Worm (Caenorhabditis elegans) whole organism, L4/young adult: ENCODE results near the gene dpy-10.

ENCODE experiments used
- W03F9.2 ChIP-seq: fragments of 150-350 bp; optimal IDR thresholded peaks from 2 replicates; lab custom pipeline; 2014; ENCODE audit warnings: missing biosample characterization, missing genetic modification characterization
- dao-5 ChIP-seq: sonication (generic microtip); optimal IDR thresholded peaks from 2 replicates; lab custom pipeline; 2016; ENCODE audit warnings: missing genotype, missing genetic modification characterization, moderate library complexity, missing compliant biosample characterization

DNA sequence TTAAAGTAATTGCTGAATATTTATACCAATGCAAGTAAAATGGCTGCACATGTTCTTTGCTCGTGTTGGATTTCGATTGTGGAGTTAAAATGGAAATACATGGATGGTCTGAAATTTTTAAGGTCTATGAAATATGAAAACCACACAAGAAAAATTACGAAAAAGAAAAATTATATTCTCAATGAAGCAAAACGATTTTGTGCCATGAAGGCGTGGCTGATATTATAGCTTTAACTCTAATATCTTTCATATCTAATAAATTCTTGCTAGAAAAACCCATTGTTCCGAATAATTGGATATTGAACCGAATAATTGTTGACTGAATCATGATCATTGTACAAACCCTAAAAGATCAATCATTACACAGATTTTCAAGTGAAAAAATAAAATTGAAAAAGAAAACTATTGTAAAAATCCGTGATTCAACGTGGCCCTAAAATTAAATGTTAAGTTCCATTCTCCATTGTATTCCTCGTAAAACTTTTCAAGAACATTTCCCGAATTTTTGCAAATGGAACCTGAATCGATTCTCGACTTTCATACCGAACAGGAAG, 42.7 kb upstream of the dpy-10 start, which contains the start of the genes srx-95 and fis-1:
- no peak for TF ChIP-seq W03F9.2 (tag; lab: Kevin White, UChicago)
- TF ChIP-seq dao-5 (tag; lab: Kevin White, UChicago): no peak
